Worm (Caenorhabditis elegans) whole organism, midembryonic: ENCODE data around the gene nhr-218.

Experiments used
- T22C8.4 ChIP-seq: fragments of 200-800 bp; sonication (Bioruptor generic); IDR thresholded peaks from 2 replicates; pipeline ENCODE4 v1.3.6; 2022; ENCODE audit warnings: missing genetic modification characterization, missing compliant biosample characterization
- cog-1 ChIP-seq: sonication (generic microtip); optimal IDR thresholded peaks from 2 replicates; lab custom pipeline; 2016; ENCODE audit warnings: missing genetic modification characterization, missing compliant biosample characterization
- flt-1 ChIP-seq: fragments of 200-800 bp; sonication (Bioruptor generic); IDR thresholded peaks from 2 replicates; pipeline ENCODE4 v1.3.6; 2022; ENCODE audit warnings: missing genetic modification characterization, missing compliant biosample characterization
- klf-2 ChIP-seq: fragments of 200-800 bp; sonication (Bioruptor generic); conservative IDR thresholded peaks from 2 replicates; pipeline ENCODE4 v1.3.6; 2022; ENCODE audit warnings: missing genetic modification reagents, missing genetic modification characterization, missing compliant biosample characterization
- med-1 ChIP-seq: sonication (generic microtip); optimal IDR thresholded peaks from 2 replicates; lab custom pipeline; 2017; ENCODE audit warnings: missing genetic modification characterization, mild to moderate bottlenecking, missing compliant biosample characterization, antibody characterized with exemption, missing genetic modification reagents; ENCODE audit not compliant: insufficient read depth
- ref-1 ChIP-seq: fragments of 200-800 bp; sonication (Bioruptor generic); conservative IDR thresholded peaks from 2 replicates; pipeline ENCODE4 v1.3.6; 2022; ENCODE audit warnings: missing genetic modification reagents, missing genetic modification characterization, missing compliant biosample characterization
- tab-1 ChIP-seq: fragments of 200-800 bp; sonication (Bioruptor generic); IDR thresholded peaks from 2 replicates; pipeline ENCODE4 v1.3.6; 2022; ENCODE audit warnings: missing genetic modification characterization, missing compliant biosample characterization
- ztf-23 ChIP-seq: fragments of 200-800 bp; sonication (Bioruptor generic); IDR thresholded peaks from 2 replicates; pipeline ENCODE4 v1.3.6; 2022; ENCODE audit warnings: missing genetic modification reagents, missing genetic modification characterization, missing compliant biosample characterization
- ztf-29 ChIP-seq: fragments of 200-800 bp; sonication (Bioruptor generic); IDR thresholded peaks from 2 replicates; pipeline ENCODE4 v1.3.6; 2022; ENCODE audit warnings: missing genetic modification reagents, missing genetic modification characterization, missing compliant biosample characterization

The nhr-218 gene

DNA sequence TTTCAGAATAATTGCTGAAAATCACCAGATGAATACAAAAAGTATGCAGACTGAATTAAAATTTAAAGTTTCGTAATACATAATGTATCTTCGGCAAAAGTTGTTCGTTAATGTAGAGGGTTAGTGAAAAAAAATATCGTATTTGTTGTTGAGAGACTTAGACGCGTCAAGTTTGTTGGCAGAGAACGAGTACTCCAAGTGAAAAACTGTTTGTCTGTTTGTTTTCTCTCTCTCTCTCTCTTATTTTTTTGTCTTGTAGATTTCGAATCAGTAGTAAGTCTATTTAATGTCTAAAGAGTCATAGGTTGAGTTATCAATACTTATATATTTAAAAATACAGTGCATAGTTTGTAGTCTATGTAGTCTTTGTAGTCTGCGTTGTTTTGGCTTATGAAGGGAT is 11.3 kb downstream of the nhr-218 start, which contains the start of the genes fbxa-2 and T13F3.8:
fbxa-2 (minus strand) TSS at position 101 of the 400 bp plus-strand sequence.
T13F3.8 (plus strand) TSS at position 245 of the 400 bp plus-strand sequence.
- TF ChIP-seq T22C8.4 (GFP tag; lab: Robert Waterston, UW), result no peak
- TF ChIP-seq ref-1 (GFP tag; lab: Robert Waterston, UW), result no peak
- no peak for TF ChIP-seq klf-2 (GFP tag; lab: Robert Waterston, UW)
- no peak for TF ChIP-seq flt-1
- no peak for TF ChIP-seq med-1 (GFP tag; lab: Kevin White, UChicago)
- TF ChIP-seq cog-1 (tag; lab: Kevin White, UChicago), result no peak
- no peak for TF ChIP-seq ztf-23 (GFP tag; lab: Robert Waterston, UW)
- no peak for TF ChIP-seq ztf-29
- no peak for TF ChIP-seq tab-1 (GFP tag; lab: Robert Waterston, UW)

DNA sequence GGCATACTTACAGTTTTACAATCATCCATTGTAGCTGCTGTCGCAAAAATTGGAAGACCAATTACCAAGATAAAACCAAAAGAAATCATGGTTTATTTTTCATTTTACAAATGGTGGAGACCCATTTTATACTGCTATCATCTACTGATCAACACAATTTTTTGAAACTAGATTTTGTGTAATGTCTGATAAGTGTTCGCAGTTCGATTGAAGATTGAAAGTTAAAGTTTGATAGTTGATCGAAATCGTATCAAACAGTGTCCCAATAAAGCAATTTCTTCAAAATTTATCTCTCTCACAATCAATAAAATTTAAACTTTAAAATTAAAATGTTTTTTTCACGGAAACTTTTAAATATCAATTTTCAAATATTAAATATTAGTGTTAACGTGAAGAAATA is 12.9 kb downstream of the nhr-218 start, which contains the start of gene T13F3.6:
T13F3.6 (minus strand) TSS at position 101 of the 400 bp plus-strand sequence.
- TF ChIP-seq flt-1 (no peak), ztf-29 (no peak), cog-1 (tag; lab: Kevin White, UChicago) (no peak), ztf-23 (GFP tag; lab: Robert Waterston, UW) (no peak), T22C8.4 (GFP tag; lab: Robert Waterston, UW) (no peak), klf-2 (GFP tag; lab: Robert Waterston, UW) (no peak), ref-1 (GFP tag; lab: Robert Waterston, UW) (no peak), tab-1 (GFP tag; lab: Robert Waterston, UW) (no peak), med-1 (GFP tag; lab: Kevin White, UChicago) (no peak)

DNA sequence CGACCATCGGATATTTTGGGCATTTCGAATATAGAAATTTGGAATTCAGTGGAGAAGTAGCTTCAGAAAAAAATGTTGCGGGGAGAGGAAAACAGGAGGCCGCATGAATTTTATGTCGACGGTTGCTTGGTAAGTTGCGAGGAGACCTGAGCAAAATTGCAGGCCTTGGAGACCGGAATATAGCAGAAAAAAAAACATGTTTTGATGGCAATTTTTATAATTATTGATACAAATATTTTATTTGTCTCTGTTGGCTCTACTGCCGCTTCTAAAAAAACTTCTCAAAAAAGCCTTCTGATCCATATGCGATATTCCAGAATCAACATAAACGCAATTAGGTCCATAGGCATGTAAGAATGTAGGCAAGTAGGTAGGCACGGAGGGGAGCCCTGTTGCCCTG is 17.1 kb downstream of the nhr-218 start, which contains the start of gene pacl-1:
pacl-1 (minus strand) TSS at position 101 of the 400 bp plus-strand sequence.
- TF ChIP-seq med-1 (GFP tag; lab: Kevin White, UChicago), result no peak
- TF ChIP-seq cog-1 (tag; lab: Kevin White, UChicago), result no peak
- no peak for TF ChIP-seq klf-2 (GFP tag; lab: Robert Waterston, UW)
- no peak for TF ChIP-seq T22C8.4 (GFP tag; lab: Robert Waterston, UW)
- TF ChIP-seq ref-1 (GFP tag; lab: Robert Waterston, UW), result no peak
- TF ChIP-seq tab-1 (GFP tag; lab: Robert Waterston, UW), result no peak
- TF ChIP-seq ztf-23 (GFP tag; lab: Robert Waterston, UW), result no peak
- no peak for TF ChIP-seq ztf-29
- TF ChIP-seq flt-1, result no peak

DNA sequence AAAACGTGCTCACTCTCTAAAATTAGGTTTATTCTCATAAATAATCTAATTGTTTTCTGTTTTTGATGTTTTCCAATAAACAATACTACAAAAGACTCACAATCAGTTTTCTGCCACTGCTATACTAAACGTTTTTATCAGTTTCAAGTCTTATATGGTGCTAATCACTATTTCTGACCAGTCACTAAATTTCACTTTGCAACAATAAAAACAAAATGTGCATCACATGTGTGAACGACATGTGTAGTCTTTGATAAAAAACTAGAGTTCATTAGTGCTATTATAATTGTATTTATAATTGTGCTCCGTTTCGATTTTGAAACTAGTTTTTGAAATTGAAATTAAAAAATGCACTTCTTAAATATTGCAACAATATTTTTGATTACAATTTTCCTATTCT is 19.7 kb downstream of the nhr-218 start, which contains the start of gene cyp-37B1:
cyp-37B1 (plus strand) TSS at position 199 of the 400 bp plus-strand sequence.
- TF ChIP-seq flt-1, result no peak
- no peak for TF ChIP-seq cog-1 (tag; lab: Kevin White, UChicago)
- TF ChIP-seq ztf-23 (GFP tag; lab: Robert Waterston, UW), result no peak
- no peak for TF ChIP-seq med-1 (GFP tag; lab: Kevin White, UChicago)

DNA sequence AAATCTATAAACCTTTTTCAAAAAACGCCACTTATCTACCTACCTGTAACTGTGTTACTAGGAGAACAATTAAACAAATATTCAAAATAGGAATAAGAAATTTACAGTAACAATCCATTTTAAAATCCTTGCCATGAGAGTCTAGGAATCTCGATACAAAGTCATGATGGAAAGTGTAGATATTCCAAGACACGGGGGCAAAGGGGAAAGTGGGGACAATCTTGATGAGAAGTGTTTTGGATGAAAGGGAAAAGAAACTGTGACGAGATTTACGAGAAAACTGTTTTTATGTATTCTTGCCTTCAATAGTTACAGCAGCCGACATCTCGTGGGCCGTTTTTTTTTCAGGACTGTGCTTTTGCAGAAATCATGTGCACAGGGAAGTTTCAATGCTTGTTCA is 23.9 kb downstream of the nhr-218 start, which contains the start of gene F28G4.2:
F28G4.2 (minus strand) TSS at position 175 of the 400 bp plus-strand sequence.
- TF ChIP-seq flt-1 (no peak), T22C8.4 (GFP tag; lab: Robert Waterston, UW) (no peak), cog-1 (tag; lab: Kevin White, UChicago) (no peak), ztf-23 (GFP tag; lab: Robert Waterston, UW) (no peak), tab-1 (GFP tag; lab: Robert Waterston, UW) (no peak), ztf-29 (no peak), klf-2 (GFP tag; lab: Robert Waterston, UW) (no peak), med-1 (GFP tag; lab: Kevin White, UChicago) (no peak), ref-1 (GFP tag; lab: Robert Waterston, UW) (no peak)

DNA sequence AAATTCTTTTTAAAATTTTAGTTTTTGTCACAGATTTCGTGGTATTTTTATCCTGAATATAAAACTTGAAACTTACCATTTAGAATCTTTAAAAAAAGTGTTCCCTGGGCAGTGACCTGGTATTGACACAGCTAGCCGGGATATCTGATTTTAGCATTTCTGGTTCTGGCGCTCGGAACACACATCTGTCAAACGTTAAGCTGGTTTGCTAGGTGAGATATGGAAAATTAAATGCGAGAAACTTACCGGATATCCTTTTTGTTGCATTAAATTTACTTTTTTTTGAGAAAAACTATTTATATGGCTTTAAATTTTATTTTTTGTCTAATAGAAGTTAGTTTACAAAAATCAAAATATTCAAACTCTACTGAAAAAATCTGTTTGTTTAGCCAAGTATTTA is 27.6 kb downstream of the nhr-218 start, which contains the start of gene F28G4.4:
F28G4.4 (minus strand) TSS at position 101 of the 400 bp plus-strand sequence.
- TF ChIP-seq klf-2 (GFP tag; lab: Robert Waterston, UW) (no peak), tab-1 (GFP tag; lab: Robert Waterston, UW) (no peak), flt-1 (no peak), ztf-23 (GFP tag; lab: Robert Waterston, UW) (no peak), T22C8.4 (GFP tag; lab: Robert Waterston, UW) (no peak), ref-1 (GFP tag; lab: Robert Waterston, UW) (no peak), med-1 (GFP tag; lab: Kevin White, UChicago) (no peak), cog-1 (tag; lab: Kevin White, UChicago) (no peak)

DNA sequence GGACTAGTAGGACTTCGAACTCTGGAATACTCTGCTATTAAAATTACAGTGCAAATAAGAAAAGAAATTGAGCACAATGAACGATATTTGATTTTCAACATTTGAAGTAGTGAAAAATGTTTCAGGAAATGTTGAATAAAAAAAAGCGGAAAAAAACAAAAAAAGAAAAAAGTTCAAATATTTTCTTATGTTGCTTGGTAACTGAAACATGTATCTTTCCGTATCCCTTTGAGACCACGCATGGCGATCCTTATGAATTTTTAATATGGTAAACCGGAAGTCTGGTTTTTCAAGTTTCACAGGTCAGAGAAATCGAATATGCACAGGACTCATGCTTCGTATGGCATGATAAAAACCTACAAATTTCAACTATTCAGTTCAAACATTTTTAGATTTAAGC is 29.4 kb downstream of the nhr-218 start, which contains the start of gene F28G4.3:
F28G4.3 (minus strand) TSS at position 101 of the 400 bp plus-strand sequence.
- no peak for TF ChIP-seq flt-1
- TF ChIP-seq T22C8.4 (GFP tag; lab: Robert Waterston, UW), result no peak
- TF ChIP-seq ztf-29, result no peak
- no peak for TF ChIP-seq cog-1 (tag; lab: Kevin White, UChicago)
- TF ChIP-seq ref-1 (GFP tag; lab: Robert Waterston, UW), result no peak
- no peak for TF ChIP-seq klf-2 (GFP tag; lab: Robert Waterston, UW)
- no peak for TF ChIP-seq ztf-23 (GFP tag; lab: Robert Waterston, UW)

DNA sequence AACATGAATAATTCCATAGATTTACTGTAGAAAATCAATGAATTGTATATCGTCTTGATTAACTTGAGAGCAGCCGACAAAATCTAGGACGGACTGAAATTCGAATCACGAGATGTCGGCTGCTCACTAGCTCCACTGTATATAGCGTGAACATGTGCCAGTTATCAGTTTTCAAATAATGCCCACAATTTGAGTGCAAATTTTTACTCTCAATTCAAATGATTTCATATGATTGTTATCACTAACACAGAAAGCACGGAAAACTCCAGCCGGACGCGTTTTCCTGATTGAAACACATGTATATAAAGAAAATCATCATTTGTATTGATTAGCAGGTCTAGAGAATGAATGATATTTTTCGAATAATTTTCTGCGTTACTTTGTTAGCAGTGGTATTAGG is 34.2 kb downstream of the nhr-218 start, which contains the start of gene oac-5:
oac-5 (plus strand) TSS at position 301 of the 400 bp plus-strand sequence.
- TF ChIP-seq med-1 (GFP tag; lab: Kevin White, UChicago) (no peak), tab-1 (GFP tag; lab: Robert Waterston, UW) (no peak), ztf-23 (GFP tag; lab: Robert Waterston, UW) (no peak), flt-1 (no peak), ref-1 (GFP tag; lab: Robert Waterston, UW) (no peak), ztf-29 (no peak), cog-1 (tag; lab: Kevin White, UChicago) (no peak), klf-2 (GFP tag; lab: Robert Waterston, UW) (no peak), T22C8.4 (GFP tag; lab: Robert Waterston, UW) (no peak)

DNA sequence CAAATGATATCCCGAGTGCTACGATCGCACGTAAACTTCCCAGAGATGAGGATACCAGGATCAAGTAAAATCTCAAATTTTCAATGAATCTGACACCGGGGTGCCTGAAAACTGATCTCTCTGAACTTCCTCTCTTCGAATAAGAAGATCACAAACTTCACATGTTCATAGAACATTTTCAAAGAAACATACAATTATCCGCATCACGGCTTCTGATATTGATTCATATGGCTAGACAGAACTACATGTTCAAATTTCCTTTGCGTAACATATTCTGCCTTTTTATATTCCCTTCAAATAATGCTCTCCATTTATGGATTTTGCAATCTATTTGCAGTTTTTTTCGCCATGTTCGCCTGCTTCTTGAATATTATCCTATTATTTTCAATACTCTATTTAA is 38.8 kb downstream of the nhr-218 start, which contains the start of gene srbc-83:
srbc-83 (plus strand) TSS at position 301 of the 400 bp plus-strand sequence.
- TF ChIP-seq tab-1 (GFP tag; lab: Robert Waterston, UW) (no peak), med-1 (GFP tag; lab: Kevin White, UChicago) (no peak), T22C8.4 (GFP tag; lab: Robert Waterston, UW) (no peak), flt-1 (no peak)
